Worm (Caenorhabditis elegans): ENCODE results near the gene jbts-14.

jbts-14 gene

DNA sequence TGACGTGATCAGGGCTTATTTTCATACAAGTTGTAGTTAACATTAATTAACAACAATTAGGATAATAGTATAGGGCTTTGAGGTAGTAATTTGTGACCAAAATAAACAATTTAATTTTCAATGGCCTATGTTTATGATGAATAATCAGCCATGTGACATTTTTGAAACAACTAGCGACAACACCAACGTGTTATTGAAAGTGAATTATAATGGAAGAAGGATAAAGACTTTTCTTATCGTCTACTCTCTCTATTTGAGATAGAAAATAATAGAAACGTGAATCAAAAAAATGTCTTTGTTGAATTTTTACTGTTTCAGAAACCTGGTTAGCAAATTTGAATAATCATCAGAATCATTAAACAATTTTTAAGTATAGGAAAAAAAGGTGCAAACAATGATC, 33.7 kb downstream of the jbts-14 start:
- TF ChIP-seq egl-5 (tag; optimal IDR thresholded peaks at IDR 0.05) (no peak), zag-1 (tag; optimal IDR thresholded peaks at IDR 0.05) (no peak), fkh-2 (tag; optimal IDR thresholded peaks at IDR 0.05) (no peak), nhr-67 (tag; optimal IDR thresholded peaks at IDR 0.05) (no peak), skn-1 (tag; optimal IDR thresholded peaks at IDR 0.05) (no peak)

DNA sequence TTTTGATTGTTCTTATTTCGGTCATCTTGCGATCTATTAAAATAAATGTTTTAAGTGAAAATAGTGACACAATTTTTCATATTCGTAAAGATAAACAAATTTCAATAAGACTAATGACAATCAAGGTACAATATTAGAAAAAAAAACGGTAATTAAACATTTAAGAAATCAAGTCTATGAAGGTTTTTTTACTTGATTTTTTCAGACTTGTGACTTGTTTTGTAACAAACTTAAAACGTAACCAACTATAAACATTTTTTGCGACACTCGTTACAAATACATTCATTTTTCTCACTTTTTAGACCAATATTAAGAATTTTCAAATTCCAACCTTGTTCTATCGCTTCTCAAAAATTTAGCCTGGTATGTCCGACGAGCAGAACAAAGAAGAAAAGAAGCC, 35.3 kb downstream of the jbts-14 start, which contains the start of gene M02D8.2:
Gene M02D8.2, plus strand, starts transcription at position 301 of the 400 bp plus-strand sequence.
- TF ChIP-seq ZK546.5 (tag; optimal IDR thresholded peaks at IDR 0.05) (no peak), lsy-12 (tag; optimal IDR thresholded peaks at IDR 0.05) (no peak), unc-62 (GFP tag; optimal IDR thresholded peaks at IDR 0.05) (no peak), egl-27 (tag; optimal IDR thresholded peaks at IDR 0.05) (no peak), nhr-77 (tag; optimal IDR thresholded peaks at IDR 0.05) (no peak), skn-1 (tag; optimal IDR thresholded peaks at IDR 0.05) (no peak), daf-12 (tag; optimal IDR thresholded peaks at IDR 0.05) (no peak), nhr-23 (tag; optimal IDR thresholded peaks at IDR 0.05) (no peak), elt-3 (tag; optimal IDR thresholded peaks at IDR 0.05) (no peak), jun-1 (tag; optimal IDR thresholded peaks at IDR 0.05) (no peak), elt-1 (tag; optimal IDR thresholded peaks at IDR 0.05) (no peak), ztf-11 (tag; optimal IDR thresholded peaks at IDR 0.05) (no peak), nhr-237 (tag; optimal IDR thresholded peaks at IDR 0.05) (no peak), nfya-1 (tag; optimal IDR thresholded peaks at IDR 0.05; ENCODE audit: insufficient read depth) (no peak)

DNA sequence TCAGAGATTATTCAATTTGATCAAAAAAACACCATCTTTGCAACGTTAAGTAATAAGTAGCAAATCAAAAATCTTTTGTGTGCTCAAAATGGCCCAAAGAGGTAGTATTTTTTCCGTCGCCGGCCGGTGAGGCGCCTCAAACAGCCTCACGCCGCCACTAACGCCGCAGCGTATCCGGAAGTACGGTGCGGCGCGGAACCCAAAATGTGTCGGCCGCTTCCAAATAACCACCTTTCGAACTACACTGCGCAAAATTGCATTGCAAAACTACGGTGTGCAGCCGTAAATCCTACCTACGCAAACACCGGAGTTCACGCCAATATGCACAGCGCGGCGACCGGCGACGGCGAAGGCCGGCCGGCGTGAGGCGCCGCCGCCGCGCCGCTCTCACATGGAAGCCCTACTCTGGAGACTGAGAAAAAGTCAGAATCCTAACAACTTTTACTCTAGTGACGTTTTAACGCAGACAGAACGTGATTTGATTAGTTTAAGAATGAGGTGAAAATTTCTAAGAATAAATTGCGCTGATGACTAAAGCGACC, 37.6 kb downstream of the jbts-14 start:
- TF ChIP-seq nhr-67 (tag; optimal IDR thresholded peaks at IDR 0.05) (no peak), lin-39 (tag; optimal IDR thresholded peaks at IDR 0.05) (no peak), pqm-1 (tag; optimal IDR thresholded peaks at IDR 0.05) (no peak), nfya-1 (tag; optimal IDR thresholded peaks at IDR 0.05; ENCODE audit: insufficient read depth) (no peak), ceh-16 (tag; optimal IDR thresholded peaks at IDR 0.05) (no peak), lsy-12 (tag; optimal IDR thresholded peaks at IDR 0.05) (no peak), eor-1 (tag; optimal IDR thresholded peaks at IDR 0.05) (no peak), hmg-11 (tag; optimal IDR thresholded peaks at IDR 0.05) (no peak), nhr-28 (tag; optimal IDR thresholded peaks at IDR 0.05) (no peak), skn-1 (tag; optimal IDR thresholded peaks at IDR 0.05) (no peak), elt-2 (tag; optimal IDR thresholded peaks at IDR 0.05) (no peak), ztf-11 (tag; optimal IDR thresholded peaks at IDR 0.05) (no peak), unc-62 (GFP tag; optimal IDR thresholded peaks at IDR 0.05) (no peak), ama-1 (optimal IDR thresholded peaks at IDR 0.05) (no peak), fkh-10 (GFP tag; optimal IDR thresholded peaks at IDR 0.05) (no peak), snpc-4 (tag; optimal IDR thresholded peaks at IDR 0.05) (no peak), R02D3.7 (tag; optimal IDR thresholded peaks at IDR 0.05) (no peak), nhr-25 (tag; optimal IDR thresholded peaks at IDR 0.05) (no peak), lin-15B (tag; optimal IDR thresholded peaks at IDR 0.05) (no peak)

DNA sequence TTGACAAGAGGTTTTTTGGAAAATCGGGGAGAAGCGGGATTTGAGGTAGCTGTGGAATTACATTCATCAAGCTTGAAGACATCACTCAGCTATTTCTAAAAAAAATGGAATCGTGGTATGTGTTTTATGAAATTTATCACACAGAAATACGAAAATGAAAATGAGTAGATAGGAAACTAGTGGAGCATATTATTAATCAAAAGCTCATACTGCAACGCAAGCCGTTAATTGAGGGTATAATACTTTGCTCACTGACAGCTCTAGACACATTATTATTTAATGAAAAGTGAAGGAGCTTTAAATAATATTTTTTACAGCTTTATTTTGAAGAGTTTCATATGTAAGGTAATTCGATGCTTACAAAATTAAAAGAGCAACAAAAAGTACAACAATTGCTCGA, 38.8 kb downstream of the jbts-14 start, which contains the start of gene M02D8.7:
Gene M02D8.7, minus strand, starts transcription at position 101 of the 400 bp plus-strand sequence.
- no peak for TF ChIP-seq fos-1 (tag; optimal IDR thresholded peaks at IDR 0.05)
- no peak for TF ChIP-seq nhr-43 (tag; optimal IDR thresholded peaks at IDR 0.05; ENCODE audit: poor library complexity, severe bottlenecking)
- TF ChIP-seq pha-4 (tag; optimal IDR thresholded peaks at IDR 0.05): no peak
- no peak for TF ChIP-seq hmg-11 (tag; optimal IDR thresholded peaks at IDR 0.05)
- no peak for TF ChIP-seq fkh-10 (GFP tag; optimal IDR thresholded peaks at IDR 0.05)
- TF ChIP-seq ZK546.5 (tag; optimal IDR thresholded peaks at IDR 0.05): no peak
- TF ChIP-seq pqm-1 (tag; optimal IDR thresholded peaks at IDR 0.05): no peak
- no peak for TF ChIP-seq fkh-2 (tag; optimal IDR thresholded peaks at IDR 0.05)
- no peak for TF ChIP-seq lsy-12 (tag; optimal IDR thresholded peaks at IDR 0.05)
- no peak for TF ChIP-seq ceh-9 (tag; optimal IDR thresholded peaks at IDR 0.05)
- TF ChIP-seq ceh-16 (tag; optimal IDR thresholded peaks at IDR 0.05): no peak
- TF ChIP-seq jun-1 (tag; optimal IDR thresholded peaks at IDR 0.05): no peak
- no peak for TF ChIP-seq nhr-23 (tag; optimal IDR thresholded peaks at IDR 0.05)
- TF ChIP-seq nhr-76 (tag; optimal IDR thresholded peaks at IDR 0.05): no peak
- no peak for TF ChIP-seq egl-27 (tag; optimal IDR thresholded peaks at IDR 0.05)
- no peak for TF ChIP-seq daf-12 (tag; optimal IDR thresholded peaks at IDR 0.05)
- TF ChIP-seq R02D3.7 (tag; optimal IDR thresholded peaks at IDR 0.05): no peak
- no peak for TF ChIP-seq zag-1 (tag; optimal IDR thresholded peaks at IDR 0.05)

Measured in whole organism, L3 larva.